Fruit fly (Drosophila melanogaster) whole organism, embryonic: ENCODE data around the gene CG8372.

Experiments
- ATbp ChIP-seq: fragments of 200-800 bp; sonication (Bioruptor generic); optimal IDR thresholded peaks from 2 replicates; lab custom pipeline; 2017; ENCODE audit warnings: missing biosample characterization, mild to moderate bottlenecking, missing genetic modification characterization, missing genetic modification reagents
- CG10366 ChIP-seq: fragments of 200-800 bp; sonication (Bioruptor generic); IDR thresholded peaks from 2 replicates; pipeline ENCODE4 v1.3.6; 2022; ENCODE audit warnings: missing biosample characterization, missing genetic modification characterization
- CG10959 ChIP-seq: fragments of 200-800 bp; sonication (Bioruptor generic); IDR thresholded peaks from 2 replicates; pipeline ENCODE4 v1.3.6; 2022; ENCODE audit warnings: missing biosample characterization, missing genetic modification characterization
- CG11247 ChIP-seq: fragments of 200-800 bp; sonication (Bioruptor generic); IDR thresholded peaks from 2 replicates; pipeline ENCODE4 v1.3.6; 2022; ENCODE audit warnings: missing biosample characterization, missing genetic modification characterization
- CG13287 ChIP-seq: fragments of 200-800 bp; sonication (Bioruptor generic); IDR thresholded peaks from 2 replicates; pipeline ENCODE4 v1.3.6; 2022; ENCODE audit warnings: missing biosample characterization, missing genetic modification characterization; ENCODE audit not compliant: partially characterized antibody
- CG2199 ChIP-seq: fragments of 200-800 bp; sonication (Bioruptor generic); IDR thresholded peaks from 3 replicates; pipeline ENCODE4 v1.3.6; 2022; ENCODE audit warnings: missing biosample characterization, missing genetic modification characterization
- CG2202 ChIP-seq: fragments of 200-800 bp; sonication (Bioruptor generic); optimal IDR thresholded peaks from 2 replicates; lab custom pipeline; 2018; ENCODE audit warnings: missing biosample characterization, mild to moderate bottlenecking, missing genetic modification characterization
- CG2678 ChIP-seq: fragments of 200-800 bp; sonication (Bioruptor generic); optimal IDR thresholded peaks from 3 replicates; lab custom pipeline; 2019; ENCODE audit warnings: missing biosample characterization, mild to moderate bottlenecking, missing genetic modification characterization, moderate library complexity
- CG32532 ChIP-seq: fragments of 200-800 bp; sonication (Bioruptor generic); IDR thresholded peaks from 2 replicates; pipeline ENCODE4 v1.3.6; 2022; ENCODE audit warnings: missing biosample characterization, missing genetic modification characterization
- CG32767 ChIP-seq: fragments of 200-800 bp; sonication (Bioruptor generic); IDR thresholded peaks from 2 replicates; pipeline ENCODE4 v1.3.6; 2022; ENCODE audit warnings: missing biosample characterization, missing genetic modification characterization
- CG34422 ChIP-seq: fragments of 200-800 bp; sonication (Bioruptor generic); IDR thresholded peaks from 3 replicates; pipeline ENCODE4 v1.3.6; 2022; ENCODE audit warnings: missing biosample characterization, missing genetic modification characterization
- CG43689 ChIP-seq: fragments of 200-800 bp; sonication (Bioruptor generic); IDR thresholded peaks from 2 replicates; pipeline ENCODE4 v1.3.6; 2022; ENCODE audit warnings: missing biosample characterization, missing genetic modification characterization
- CG4617 ChIP-seq: fragments of 200-800 bp; sonication (Bioruptor generic); optimal IDR thresholded peaks from 3 replicates; lab custom pipeline; 2016; ENCODE audit warnings: missing biosample characterization, missing genetic modification characterization, borderline replicate concordance
- CG7745 ChIP-seq: fragments of 200-800 bp; sonication (Bioruptor generic); optimal IDR thresholded peaks from 2 replicates; lab custom pipeline; 2018; ENCODE audit warnings: missing biosample characterization, mild to moderate bottlenecking, missing genetic modification characterization, moderate library complexity
- CG7928 ChIP-seq: fragments of 200-800 bp; sonication (Bioruptor generic); optimal IDR thresholded peaks from 2 replicates; lab custom pipeline; 2017; ENCODE audit warnings: missing biosample characterization, mild to moderate bottlenecking, missing genetic modification characterization
- CG8089 ChIP-seq: fragments of 200-800 bp; sonication (Bioruptor generic); optimal IDR thresholded peaks from 3 replicates; lab custom pipeline; 2016; ENCODE audit warnings: missing biosample characterization, missing genetic modification characterization
- CG9817 ChIP-seq: fragments of 200-800 bp; sonication (Bioruptor generic); optimal IDR thresholded peaks from 2 replicates; lab custom pipeline; 2018; ENCODE audit warnings: missing biosample characterization, mild to moderate bottlenecking, missing genetic modification characterization, moderate library complexity
- Dek ChIP-seq: fragments of 200-800 bp; sonication (Bioruptor generic); optimal IDR thresholded peaks from 3 replicates; lab custom pipeline; 2019; ENCODE audit warnings: missing biosample characterization, mild to moderate bottlenecking, missing genetic modification characterization, moderate library complexity
- Drgx ChIP-seq: fragments of 200-800 bp; sonication (Bioruptor generic); IDR thresholded peaks from 2 replicates; pipeline ENCODE4 v1.3.6; 2022; ENCODE audit warnings: missing biosample characterization, missing genetic modification characterization
- E2f2 ChIP-seq: fragments of 200-800 bp; sonication (Bioruptor generic); IDR thresholded peaks from 2 replicates; pipeline ENCODE4 v1.3.6; 2022; ENCODE audit warnings: missing biosample characterization, missing genetic modification characterization
- ERR ChIP-seq: fragments of 200-800 bp; sonication (Bioruptor generic); optimal IDR thresholded peaks from 2 replicates; lab custom pipeline; 2016; ENCODE audit warnings: missing biosample characterization, missing genetic modification characterization
- Ets65A ChIP-seq: fragments of 200-800 bp; sonication (Bioruptor generic); peaks from one replicate; lab custom pipeline; 2016; ENCODE audit warnings: missing biosample characterization, missing genetic modification characterization
- Hey ChIP-seq: fragments of 200-800 bp; sonication (Bioruptor generic); optimal IDR thresholded peaks from 3 replicates; lab custom pipeline; 2018; ENCODE audit warnings: missing biosample characterization, mild to moderate bottlenecking, missing genetic modification characterization
- Hr51 ChIP-seq, 2 experiments: fragments of 200-800 bp; sonication (Bioruptor generic); optimal IDR thresholded peaks; 2 replicates in 1 of 2; 3 replicates in 1 of 2; lab custom pipeline; 2016 to 2018; ENCODE audit warnings: missing biosample characterization in 2 of 2, missing genetic modification characterization in 2 of 2, mild to moderate bottlenecking in 1 of 2, moderate library complexity in 1 of 2
- MBD-R2 ChIP-seq: fragments of 200-800 bp; sonication (Bioruptor generic); IDR thresholded peaks from 2 replicates; pipeline ENCODE4 v1.3.6; 2022; ENCODE audit warnings: missing biosample characterization, missing genetic modification characterization
- Med ChIP-seq: fragments of 200-800 bp; sonication (Bioruptor generic); peaks from one replicate; lab custom pipeline; 2016; ENCODE audit warnings: missing biosample characterization, missing genetic modification characterization, mild to moderate bottlenecking, inconsistent platforms, moderate library complexity
- Mrtf ChIP-seq: fragments of 200-800 bp; sonication (Bioruptor generic); IDR thresholded peaks from 3 replicates; pipeline ENCODE4 v1.3.6; 2022; ENCODE audit warnings: missing biosample characterization, missing genetic modification characterization
- NC2α ChIP-seq: fragments of 200-800 bp; sonication (Bioruptor generic); optimal IDR thresholded peaks from 2 replicates; lab custom pipeline; 2016; ENCODE audit warnings: missing biosample characterization, missing genetic modification characterization
- Rfx ChIP-seq: fragments of 200-800 bp; sonication (Bioruptor generic); IDR thresholded peaks from 2 replicates; pipeline ENCODE4 v1.3.6; 2022; ENCODE audit warnings: missing biosample characterization, missing genetic modification characterization
- Sry-δ ChIP-seq: fragments of 200-800 bp; sonication (Bioruptor generic); optimal IDR thresholded peaks from 2 replicates; lab custom pipeline; 2016; ENCODE audit warnings: missing biosample characterization, missing genetic modification characterization
- Usf ChIP-seq: fragments of 200-800 bp; sonication (Bioruptor generic); optimal IDR thresholded peaks from 2 replicates; lab custom pipeline; 2017; ENCODE audit warnings: missing genotype, missing biosample characterization, missing genetic modification characterization
- YL-1 ChIP-seq: fragments of 200-800 bp; sonication (Bioruptor generic); optimal IDR thresholded peaks from 3 replicates; lab custom pipeline; 2017; ENCODE audit warnings: missing biosample characterization, mild to moderate bottlenecking, missing genetic modification characterization
- ara ChIP-seq: fragments of 200-800 bp; sonication (Bioruptor generic); IDR thresholded peaks from 2 replicates; pipeline ENCODE4 v1.3.6; 2022; ENCODE audit warnings: missing biosample characterization, missing genetic modification characterization
- bab2 ChIP-seq: fragments of 200-800 bp; sonication (Bioruptor generic); optimal IDR thresholded peaks from 2 replicates; lab custom pipeline; 2016; ENCODE audit warnings: missing biosample characterization, missing genetic modification characterization
- caup ChIP-seq: fragments of 200-800 bp; sonication (Bioruptor generic); optimal IDR thresholded peaks from 3 replicates; lab custom pipeline; 2017; ENCODE audit warnings: missing biosample characterization, mild to moderate bottlenecking, missing genetic modification characterization, moderate library complexity; ENCODE audit not compliant: severe bottlenecking
- crc ChIP-seq: fragments of 200-800 bp; sonication (Bioruptor generic); optimal IDR thresholded peaks from 2 replicates; lab custom pipeline; 2016; ENCODE audit warnings: missing biosample characterization, missing genetic modification characterization
- crp ChIP-seq, 2 experiments: fragments of 200-800 bp; sonication (Bioruptor generic); optimal IDR thresholded peaks; 2 replicates in 1 of 2; 3 replicates in 1 of 2; lab custom pipeline; 2017; ENCODE audit warnings: missing biosample characterization in 2 of 2, missing genetic modification characterization in 2 of 2, mild to moderate bottlenecking in 1 of 2, moderate library complexity in 1 of 2
- cwo ChIP-seq: fragments of 200-800 bp; sonication (Bioruptor generic); optimal IDR thresholded peaks from 3 replicates; lab custom pipeline; 2017; ENCODE audit warnings: missing biosample characterization, missing genetic modification characterization, mild to moderate bottlenecking, moderate library complexity, missing genetic modification reagents
- dmrt99B ChIP-seq: fragments of 200-800 bp; sonication (Bioruptor generic); optimal IDR thresholded peaks from 2 replicates; lab custom pipeline; 2018; ENCODE audit warnings: missing biosample characterization, mild to moderate bottlenecking, missing genetic modification characterization, moderate library complexity
- emc ChIP-seq: fragments of 200-800 bp; sonication (Bioruptor generic); optimal IDR thresholded peaks from 2 replicates; lab custom pipeline; 2016; ENCODE audit warnings: missing biosample characterization, missing genetic modification characterization
- eve ChIP-seq, 2 experiments: fragments of >200 bp; optimal IDR thresholded peaks; 2 replicates each; lab custom pipeline; 2017; ENCODE audit warnings: missing biosample characterization in 2 of 2, missing genetic modification characterization in 2 of 2
- her ChIP-seq: fragments of 200-800 bp; sonication (Bioruptor generic); optimal IDR thresholded peaks from 2 replicates; lab custom pipeline; 2016; ENCODE audit warnings: missing biosample characterization, missing genetic modification characterization
- jing ChIP-seq: fragments of 200-800 bp; sonication (Bioruptor generic); optimal IDR thresholded peaks from 2 replicates; lab custom pipeline; 2018; ENCODE audit warnings: missing biosample characterization, mild to moderate bottlenecking, missing genetic modification characterization
- klu ChIP-seq: fragments of 200-800 bp; sonication (Bioruptor generic); IDR thresholded peaks from 2 replicates; pipeline ENCODE4 v1.3.6; 2022; ENCODE audit warnings: missing biosample characterization, missing genetic modification characterization
- lola ChIP-seq, 3 experiments: fragments of >200 bp in 2 of 3; fragments of 200-800 bp in 1 of 3; sonication (Bioruptor generic) in 1 of 3; optimal IDR thresholded peaks; 2 replicates each; lab custom pipeline; 2017 to 2019; ENCODE audit warnings: missing biosample characterization in 3 of 3, missing genetic modification characterization in 3 of 3, mild to moderate bottlenecking in 1 of 3, moderate library complexity in 1 of 3
- odd ChIP-seq: fragments of 200-800 bp; sonication (Bioruptor generic); optimal IDR thresholded peaks from 2 replicates; lab custom pipeline; 2017; ENCODE audit warnings: missing biosample characterization, mild to moderate bottlenecking, missing genetic modification characterization
- prd ChIP-seq, 3 experiments: fragments of >200 bp in 2 of 3; fragments of 200-800 bp in 1 of 3; sonication (Bioruptor generic) in 1 of 3; optimal IDR thresholded peaks in 2 of 3; IDR thresholded peaks in 1 of 3; 2 replicates in 2 of 3; 3 replicates in 1 of 3; pipeline versions ENCODE4 v1.3.6 to Lab custom; 2017 to 2022; ENCODE audit warnings: missing biosample characterization in 1 of 3, missing genetic modification characterization in 1 of 3
- ro ChIP-seq: fragments of 200-800 bp; sonication (Bioruptor generic); IDR thresholded peaks from 2 replicates; pipeline ENCODE4 v1.3.6; 2022; ENCODE audit warnings: missing biosample characterization, missing genetic modification characterization
- sens ChIP-seq: fragments of 200-800 bp; sonication (Bioruptor generic); peaks from one replicate; lab custom pipeline; 2016; ENCODE audit warnings: missing biosample characterization, missing genetic modification characterization
- tgo ChIP-seq: fragments of 200-800 bp; sonication (Bioruptor generic); IDR thresholded peaks from 3 replicates; pipeline ENCODE4 v1.3.6; 2022; ENCODE audit warnings: missing biosample characterization, missing genetic modification characterization
- usp ChIP-seq: fragments of >200 bp; optimal IDR thresholded peaks from 2 replicates; lab custom pipeline; 2017; ENCODE audit warnings: missing biosample characterization, missing genetic modification characterization

CG8372 gene

dm6 chr2L:8229628-8230027 lies 16.9 kb upstream of the CG8372 start (continued):
- no peak for TF ChIP-seq eve (GFP tag; optimal IDR thresholded peaks at IDR 0.05; lab: Kevin White, UChicago)
- no peak for TF ChIP-seq lola (GFP tag; optimal IDR thresholded peaks at IDR 0.05; lab: Kevin White, UChicago)
- peak; percentile 53 for TF ChIP-seq Rfx (GFP tag; lab: Robert Waterston, UW)
- no peak for TF ChIP-seq crp (GFP tag; optimal IDR thresholded peaks at IDR 0.05; lab: Kevin White, UChicago)
- TF ChIP-seq caup (GFP tag; lab: Kevin White, UChicago): no peak
- no peak for TF ChIP-seq CG9817 (tag; lab: Kevin White, UChicago)
- TF ChIP-seq cwo: no peak
- TF ChIP-seq Hr51 (GFP tag; optimal IDR thresholded peaks at IDR 0.05; lab: Kevin White, UChicago): peak in 1 of 2 experiments; percentile 35
- TF ChIP-seq Med (GFP tag; lab: Kevin White, UChicago): peak; percentile 86
- TF ChIP-seq CG11247 (GFP tag; lab: Robert Waterston, UW): no peak
- TF ChIP-seq Dek (tag; lab: Kevin White, UChicago): no peak
- TF ChIP-seq klu: no peak
- TF ChIP-seq Sry-δ: no peak
- TF ChIP-seq CG2202 (tag; lab: Kevin White, UChicago): no peak
- TF ChIP-seq Usf (GFP tag; lab: Kevin White, UChicago): no peak
- peak; percentile 43; the same call in 1 of the 2 replicates for TF ChIP-seq CG10959 (GFP tag; lab: Robert Waterston, UW)
- peak; percentile 46; the same call in 1 of the 2 replicates for TF ChIP-seq CG32532 (GFP tag; lab: Robert Waterston, UW)
- TF ChIP-seq ara (GFP tag; lab: Robert Waterston, UW): no peak
- no peak for TF ChIP-seq CG7928 (GFP tag; lab: Kevin White, UChicago)
- TF ChIP-seq CG32767 (GFP tag; lab: Robert Waterston, UW): no peak
- TF ChIP-seq dmrt99B (tag; lab: Kevin White, UChicago): no peak
- TF ChIP-seq Ets65A (GFP tag; lab: Kevin White, UChicago): peak; percentile 83
- peak; percentile 34; the same call in 2 of the 3 replicates for TF ChIP-seq tgo (GFP tag; lab: Robert Waterston, UW)
- no peak for TF ChIP-seq CG13287 (GFP tag; lab: Robert Waterston, UW)
- no peak for TF ChIP-seq CG43689
- no peak for TF ChIP-seq CG8089
- no peak for TF ChIP-seq ATbp
- no peak for TF ChIP-seq CG4617 (GFP tag; lab: Kevin White, UChicago)
- TF ChIP-seq ro (GFP tag; lab: Robert Waterston, UW): no peak
- peak; percentile 11; the same call in 1 of the 2 replicates for TF ChIP-seq MBD-R2 (GFP tag; lab: Robert Waterston, UW)
- no peak for TF ChIP-seq prd (optimal IDR thresholded peaks at IDR 0.05; lab: Kevin White, UChicago)
- peak; percentile 73 for TF ChIP-seq prd (GFP tag; IDR thresholded peaks at IDR 0.05; lab: Robert Waterston, UW)
- TF ChIP-seq Hey (tag; lab: Kevin White, UChicago): no peak

- TF ChIP-seq CG2199 (GFP tag; lab: Robert Waterston, UW) (no peak), emc (GFP tag; lab: Kevin White, UChicago) (no peak), Mrtf (no peak), Drgx (peak; percentile 81), sens (GFP tag; lab: Kevin White, UChicago) (peak; percentile 47), odd (GFP tag; lab: Kevin White, UChicago) (no peak), CG2678 (tag; lab: Kevin White, UChicago) (no peak), ERR (GFP tag; lab: Kevin White, UChicago) (no peak), CG10366 (no peak; the same call in 1 of the 2 replicates), her (GFP tag; lab: Kevin White, UChicago) (no peak), CG32532 (GFP tag; lab: Robert Waterston, UW) (peak; percentile 26; the same call in 1 of the 2 replicates), bab2 (peak; percentile 50), usp (GFP tag; lab: Kevin White, UChicago) (no peak), CG7745 (tag; lab: Kevin White, UChicago) (no peak), CG34422 (GFP tag; lab: Robert Waterston, UW) (0 out of 3 replicates have a peak, but pooled peaks have one; percentile 15), NC2α (GFP tag; lab: Kevin White, UChicago) (no peak), crc (GFP tag; lab: Kevin White, UChicago) (no peak), jing (GFP tag; lab: Kevin White, UChicago) (no peak), E2f2 (GFP tag; lab: Robert Waterston, UW) (no peak), YL-1 (no peak)
Observed at dm6 chr2L:8229134-8229533, 16.4 kb upstream of the CG8372 start.
